Fruit fly (Drosophila melanogaster): ENCODE measurements around the gene Alp11.

DNA sequence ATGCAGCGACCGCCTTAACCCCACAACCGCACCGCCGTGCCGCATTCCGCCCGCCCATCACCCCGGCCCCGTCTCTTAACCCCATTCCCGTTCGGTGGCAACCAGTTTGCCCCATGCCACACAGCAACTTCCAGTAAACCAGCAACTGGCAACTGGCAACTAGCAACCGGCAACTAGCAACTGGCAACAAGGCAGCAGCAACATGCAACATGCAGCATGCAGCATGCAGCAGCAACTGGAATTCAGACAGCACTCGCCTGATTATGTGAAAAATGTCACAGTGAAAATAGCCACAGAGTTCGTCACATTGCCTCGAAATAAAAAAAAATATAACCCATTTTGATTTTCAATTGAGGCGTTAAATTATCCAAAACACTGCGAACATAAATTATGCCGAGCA is 24.3 kb downstream of the Alp11 start:
- TF ChIP-seq CG13123 (GFP tag; optimal IDR thresholded peaks at IDR 0.05): no peak
- no peak for TF ChIP-seq Stat92E (GFP tag; optimal IDR thresholded peaks at IDR 0.05)
- no peak for TF ChIP-seq CG1647 (GFP tag; optimal IDR thresholded peaks at IDR 0.05)
- TF ChIP-seq Adf1 (GFP tag; IDR thresholded peaks at IDR 0.05): no peak
- no peak for TF ChIP-seq lola (GFP tag; optimal IDR thresholded peaks at IDR 0.05)
- no peak for TF ChIP-seq sc (optimal IDR thresholded peaks at IDR 0.05)
- no peak for TF ChIP-seq sc (GFP tag; optimal IDR thresholded peaks at IDR 0.05)
- TF ChIP-seq CG1603 (tag; optimal IDR thresholded peaks at IDR 0.05): no peak

Measured in whole organism, embryonic.